Worm (Caenorhabditis elegans) whole organism, L4 larva: ENCODE results near the gene VM106R.1.

Source experiments
- F44E2.7 ChIP-seq: fragments of 200-800 bp; sonication (Bioruptor generic); IDR thresholded peaks from 2 replicates; pipeline ENCODE4 v2.1.2; 2022; ENCODE audit warnings: missing genetic modification characterization, missing compliant biosample characterization
- F49E8.2 ChIP-seq: sonication (generic microtip); optimal IDR thresholded peaks from 2 replicates; lab custom pipeline; 2016; ENCODE audit warnings: missing compliant biosample characterization, mild to moderate bottlenecking, missing genetic modification characterization, borderline replicate concordance
- T20F7.1 ChIP-seq: fragments of 200-800 bp; sonication (Bioruptor generic); optimal IDR thresholded peaks from 2 replicates; lab custom pipeline; 2018; ENCODE audit warnings: mild to moderate bottlenecking, missing genetic modification characterization, missing compliant biosample characterization
- Y48G9A.11 ChIP-seq: fragments of 200-800 bp; sonication (Bioruptor generic); IDR thresholded peaks from 2 replicates; pipeline ENCODE4 v1.3.6; 2022; ENCODE audit warnings: missing genetic modification reagents, missing genetic modification characterization, missing compliant biosample characterization
- Y75B8A.6 ChIP-seq: fragments of 200-800 bp; sonication (Bioruptor generic); IDR thresholded peaks from 2 replicates; pipeline ENCODE4 v1.3.6; 2022; ENCODE audit warnings: missing genetic modification reagents, missing genetic modification characterization, missing compliant biosample characterization
- ZK546.5 ChIP-seq, 2 experiments: sonication (generic microtip); optimal IDR thresholded peaks; 2 replicates each; lab custom pipeline; 2017; ENCODE audit warnings: missing biosample characterization in 2 of 2, missing genetic modification characterization in 2 of 2
- attf-4 ChIP-seq: sonication (generic microtip); optimal IDR thresholded peaks from 3 replicates; lab custom pipeline; 2017; ENCODE audit warnings: missing biosample characterization, missing genetic modification characterization
- ceh-82 ChIP-seq: sonication (generic microtip); optimal IDR thresholded peaks from 2 replicates; lab custom pipeline; 2017; ENCODE audit warnings: missing biosample characterization, missing genetic modification characterization
- ces-1 ChIP-seq: fragments of 150-350 bp; sonication (generic microtip); optimal IDR thresholded peaks from 4 replicates; lab custom pipeline; 2014; ENCODE audit warnings: missing biosample characterization, missing genetic modification reagents, missing genetic modification characterization
- daf-12 ChIP-seq: fragments of 150-350 bp; optimal IDR thresholded peaks from 2 replicates; lab custom pipeline; 2014; ENCODE audit warnings: missing biosample characterization, missing genetic modification reagents, missing genetic modification characterization
- daf-8 ChIP-seq: fragments of 200-800 bp; sonication (Bioruptor generic); IDR thresholded peaks from 2 replicates; pipeline ENCODE4 v1.3.6; 2022; ENCODE audit warnings: missing genetic modification characterization, missing compliant biosample characterization
- dmd-6 ChIP-seq: fragments of 200-800 bp; sonication (Bioruptor generic); IDR thresholded peaks from 2 replicates; pipeline ENCODE4 v1.3.6; 2022; ENCODE audit warnings: missing genetic modification reagents, missing genetic modification characterization, missing compliant biosample characterization
- duxl-1 ChIP-seq: sonication (generic microtip); optimal IDR thresholded peaks from 2 replicates; lab custom pipeline; 2016; ENCODE audit warnings: mild to moderate bottlenecking, missing genetic modification characterization, moderate library complexity, missing compliant biosample characterization; ENCODE audit not compliant: poor library complexity
- dve-1 ChIP-seq: sonication (generic microtip); optimal IDR thresholded peaks from 2 replicates; lab custom pipeline; 2017; ENCODE audit warnings: antibody characterized with exemption, mild to moderate bottlenecking, missing genetic modification characterization, missing compliant biosample characterization; ENCODE audit not compliant: insufficient read depth
- egl-27 ChIP-seq: sonication (generic microtip); optimal IDR thresholded peaks from 3 replicates; lab custom pipeline; 2017; ENCODE audit warnings: missing biosample characterization, missing genetic modification reagents, missing genetic modification characterization
- egl-43 ChIP-seq: fragments of 200-800 bp; sonication (Bioruptor generic); IDR thresholded peaks from 2 replicates; pipeline ENCODE4 v1.3.6; 2022; ENCODE audit warnings: missing genetic modification reagents, missing genetic modification characterization, missing compliant biosample characterization
- hif-1 ChIP-seq, 2 experiments: sonication (generic microtip); optimal IDR thresholded peaks; 2 replicates each; lab custom pipeline; 2016 to 2017; ENCODE audit warnings: missing compliant biosample characterization in 2 of 2, missing genetic modification characterization in 2 of 2, missing genetic modification reagents in 2 of 2, missing genotype in 2 of 2, mild to moderate bottlenecking in 1 of 2
- hlh-11 ChIP-seq: fragments of 200-800 bp; sonication (Bioruptor generic); optimal IDR thresholded peaks from 2 replicates; lab custom pipeline; 2018; ENCODE audit warnings: mild to moderate bottlenecking, missing genetic modification characterization, missing compliant biosample characterization
- hlh-30 ChIP-seq: sonication (generic microtip); optimal IDR thresholded peaks from 2 replicates; lab custom pipeline; 2017; ENCODE audit warnings: antibody characterized with exemption, mild to moderate bottlenecking, missing genetic modification characterization, missing compliant biosample characterization; ENCODE audit not compliant: insufficient read depth
- hmg-1.1 ChIP-seq: fragments of 200-800 bp; sonication (Bioruptor generic); IDR thresholded peaks from 2 replicates; pipeline ENCODE4 v1.3.6; 2022; ENCODE audit warnings: missing genetic modification reagents, missing genetic modification characterization, missing compliant biosample characterization
- lsy-2 ChIP-seq, 2 experiments: fragments of 150-350 bp in 1 of 2; sonication (generic microtip) in 1 of 2; optimal IDR thresholded peaks; 2 replicates each; lab custom pipeline; 2014 to 2017; ENCODE audit warnings: missing biosample characterization in 2 of 2, missing genetic modification characterization in 2 of 2
- madf-9 ChIP-seq: fragments of 200-800 bp; sonication (Bioruptor generic); conservative IDR thresholded peaks from 2 replicates; pipeline ENCODE4 v1.3.6; 2022; ENCODE audit warnings: missing genetic modification reagents, missing genetic modification characterization, missing compliant biosample characterization
- mdl-1 ChIP-seq, 2 experiments: fragments of 150-350 bp in 1 of 2; sonication (generic microtip) in 1 of 2; optimal IDR thresholded peaks; 2 replicates each; lab custom pipeline; 2014 to 2017; ENCODE audit warnings: missing biosample characterization in 2 of 2, missing genetic modification characterization in 2 of 2
- mdt-29 ChIP-seq: fragments of 200-800 bp; sonication (Bioruptor generic); IDR thresholded peaks from 2 replicates; pipeline ENCODE4 v1.3.6; 2022; ENCODE audit warnings: missing genetic modification reagents, missing genetic modification characterization, missing compliant biosample characterization
- mxl-2 ChIP-seq: fragments of 200-800 bp; sonication (Bioruptor generic); conservative IDR thresholded peaks from 2 replicates; pipeline ENCODE4 v1.3.6; 2022; ENCODE audit warnings: missing genetic modification reagents, missing genetic modification characterization, missing compliant biosample characterization
- nhr-10 ChIP-seq: fragments of 150-350 bp; optimal IDR thresholded peaks from 2 replicates; lab custom pipeline; 2014; ENCODE audit warnings: missing biosample characterization, missing genetic modification characterization
- nhr-102 ChIP-seq: sonication (generic microtip); optimal IDR thresholded peaks from 2 replicates; lab custom pipeline; 2016; ENCODE audit warnings: mild to moderate bottlenecking, missing genetic modification characterization, moderate library complexity, missing compliant biosample characterization
- nhr-11 ChIP-seq: fragments of 150-350 bp; optimal IDR thresholded peaks from 2 replicates; lab custom pipeline; 2014; ENCODE audit warnings: missing biosample characterization, missing genetic modification characterization
- nhr-237 ChIP-seq: sonication (generic microtip); optimal IDR thresholded peaks from 2 replicates; lab custom pipeline; 2017; ENCODE audit warnings: missing biosample characterization, missing genetic modification characterization
- nhr-28 ChIP-seq: fragments of 150-350 bp; optimal IDR thresholded peaks from 2 replicates; lab custom pipeline; 2014; ENCODE audit warnings: missing biosample characterization, missing genetic modification characterization
- nhr-41 ChIP-seq: fragments of 200-800 bp; sonication (Bioruptor generic); IDR thresholded peaks from 2 replicates; pipeline ENCODE4 v1.3.6; 2022; ENCODE audit warnings: missing genetic modification reagents, missing genetic modification characterization, missing compliant biosample characterization
- nhr-42 ChIP-seq: fragments of 200-800 bp; sonication (Bioruptor generic); IDR thresholded peaks from 2 replicates; pipeline ENCODE4 v1.3.6; 2022; ENCODE audit warnings: missing genetic modification characterization, missing compliant biosample characterization
- nhr-76 ChIP-seq: fragments of 150-350 bp; optimal IDR thresholded peaks from 2 replicates; lab custom pipeline; 2014; ENCODE audit warnings: missing biosample characterization, missing genetic modification characterization
- nhr-77 ChIP-seq: fragments of 150-350 bp; optimal IDR thresholded peaks from 2 replicates; lab custom pipeline; 2014; ENCODE audit warnings: missing biosample characterization, missing genetic modification characterization
- pha-4 ChIP-seq, 2 experiments: fragments of 150-350 bp in 1 of 2; fragments of 200-800 bp in 1 of 2; sonication (Bioruptor generic) in 1 of 2; IDR thresholded peaks in 1 of 2; optimal IDR thresholded peaks in 1 of 2; 2 replicates each; pipeline versions ENCODE4 v1.3.6 to Lab custom; 2014 to 2022; ENCODE audit warnings: missing genetic modification characterization in 2 of 2, missing genetic modification reagents in 2 of 2, missing biosample characterization in 1 of 2, missing compliant biosample characterization in 1 of 2
- php-3 ChIP-seq: fragments of 200-800 bp; sonication (Bioruptor generic); IDR thresholded peaks from 2 replicates; pipeline ENCODE4 v1.3.6; 2022; ENCODE audit warnings: missing genetic modification reagents, missing genetic modification characterization, missing compliant biosample characterization
- pqm-1 ChIP-seq: sonication (generic microtip); optimal IDR thresholded peaks from 2 replicates; lab custom pipeline; 2017; ENCODE audit warnings: missing biosample characterization, missing genetic modification characterization
- rbr-2 ChIP-seq: sonication (generic microtip); optimal IDR thresholded peaks from 2 replicates; lab custom pipeline; 2016; ENCODE audit warnings: missing genotype, missing genetic modification characterization, missing compliant biosample characterization
- sdz-12 ChIP-seq: fragments of 200-800 bp; sonication (Bioruptor generic); optimal IDR thresholded peaks from 2 replicates; lab custom pipeline; 2018; ENCODE audit warnings: mild to moderate bottlenecking, missing genetic modification characterization, missing compliant biosample characterization
- skn-1 ChIP-seq: fragments of 150-350 bp; optimal IDR thresholded peaks from 2 replicates; lab custom pipeline; 2014; ENCODE audit warnings: missing biosample characterization, missing genetic modification characterization
- snpc-1.2 ChIP-seq: fragments of 200-800 bp; sonication (Bioruptor generic); IDR thresholded peaks from 2 replicates; pipeline ENCODE4 v1.3.6; 2022; ENCODE audit warnings: missing genetic modification reagents, missing genetic modification characterization, missing compliant biosample characterization
- spr-1 ChIP-seq: sonication (generic microtip); optimal IDR thresholded peaks from 2 replicates; lab custom pipeline; 2016; ENCODE audit warnings: mild to moderate bottlenecking, missing genetic modification characterization, missing compliant biosample characterization
- spr-3 ChIP-seq: fragments of 200-800 bp; sonication (Bioruptor generic); optimal IDR thresholded peaks from 2 replicates; lab custom pipeline; 2018; ENCODE audit warnings: mild to moderate bottlenecking, missing genetic modification characterization, missing compliant biosample characterization
- unc-39 ChIP-seq: sonication (generic microtip); optimal IDR thresholded peaks from 2 replicates; lab custom pipeline; 2017; ENCODE audit warnings: missing biosample characterization, missing genetic modification characterization
- unc-62 ChIP-seq, 3 experiments: fragments of 150-350 bp in 1 of 3; sonication (generic microtip); optimal IDR thresholded peaks in 2 of 3; peaks in 1 of 3; 1 replicate in 1 of 3; 2 replicates in 2 of 3; lab custom pipeline; 2014 to 2017; ENCODE audit warnings: missing biosample characterization in 3 of 3, missing genetic modification characterization in 3 of 3, missing genetic modification reagents in 3 of 3, missing genotype in 1 of 3
- zag-1 ChIP-seq: fragments of 150-350 bp; optimal IDR thresholded peaks from 2 replicates; lab custom pipeline; 2014; ENCODE audit warnings: missing biosample characterization, missing genetic modification characterization
- zfp-2 ChIP-seq: sonication (generic microtip); optimal IDR thresholded peaks from 2 replicates; lab custom pipeline; 2016; ENCODE audit warnings: mild to moderate bottlenecking, missing genetic modification characterization, missing compliant biosample characterization
- zfp-3 ChIP-seq: fragments of 200-800 bp; sonication (Bioruptor generic); conservative IDR thresholded peaks from 2 replicates; pipeline ENCODE4 v1.3.6; 2022; ENCODE audit warnings: missing genetic modification reagents, missing genetic modification characterization, missing compliant biosample characterization

VM106R.1 gene

DNA sequence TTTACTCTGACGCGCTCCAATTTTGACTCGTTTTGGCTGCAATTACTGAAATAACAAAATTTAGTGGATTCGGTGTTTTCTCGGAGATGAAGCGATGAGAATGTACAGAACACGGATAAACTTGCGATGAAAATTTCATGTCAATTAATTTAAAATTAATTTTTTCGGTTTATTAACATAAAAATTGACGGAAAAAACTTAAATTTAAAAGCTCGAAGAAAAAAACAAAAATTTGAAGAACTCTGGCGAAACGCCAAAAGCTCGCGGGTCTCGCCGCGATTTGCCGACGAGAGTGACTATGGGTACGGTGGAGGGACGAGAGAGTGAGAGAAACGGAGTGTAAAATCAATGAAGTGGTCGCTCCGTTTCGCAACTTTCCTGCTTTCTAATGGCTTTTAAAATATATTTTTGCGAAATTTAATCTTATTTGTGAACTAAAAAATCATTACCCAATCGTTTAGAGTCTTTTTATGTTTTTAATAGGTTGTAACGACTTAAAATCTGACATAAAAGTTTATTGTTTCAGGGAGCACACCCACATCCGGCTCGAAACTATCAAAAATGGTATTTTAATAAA lies 39.8 kb upstream of the VM106R.1 start, which contains the start of the genes gmps-1 and cap-2 (continued):
- peak; percentile 83 for TF ChIP-seq php-3 (GFP tag; lab: Robert Waterston, UW)
- peak; percentile 92 for TF ChIP-seq hlh-30 (tag; lab: Kevin White, UChicago)
- TF ChIP-seq egl-27: no peak
- TF ChIP-seq daf-12: no peak
- peak; percentile 92 for TF ChIP-seq egl-43 (GFP tag; lab: Robert Waterston, UW)

DNA sequence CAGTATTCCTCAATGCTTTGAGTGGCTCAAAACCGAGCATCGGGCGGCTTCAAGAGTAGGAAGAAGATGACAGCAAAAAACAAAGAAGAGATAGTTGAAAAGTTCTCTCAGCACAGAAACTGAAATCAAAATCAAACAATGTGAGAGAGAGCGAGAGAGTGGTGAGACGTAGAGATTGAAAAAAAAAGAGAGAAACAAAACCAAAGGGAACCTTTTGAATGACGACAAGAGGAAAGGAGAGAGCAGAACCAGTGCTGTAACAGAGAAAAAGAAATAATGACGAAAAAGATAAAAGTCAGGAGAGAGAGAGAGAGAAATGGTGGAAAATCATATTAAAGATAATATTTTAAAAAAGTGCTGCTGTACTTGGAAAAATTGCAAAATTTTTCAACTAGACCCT lies 38.2 kb upstream of the VM106R.1 start:
- TF ChIP-seq nhr-76: no peak
- TF ChIP-seq hlh-30 (tag; lab: Kevin White, UChicago): peak; percentile 6
- TF ChIP-seq zfp-3 (GFP tag; lab: Robert Waterston, UW): no peak
- TF ChIP-seq snpc-1.2: no peak
- TF ChIP-seq pqm-1 (tag; lab: Kevin White, UChicago): peak; percentile 31
- TF ChIP-seq nhr-28 (tag; lab: Kevin White, UChicago): peak; percentile 43
- TF ChIP-seq Y75B8A.6 (GFP tag; lab: Robert Waterston, UW): no peak
- no peak for TF ChIP-seq madf-9 (GFP tag; lab: Robert Waterston, UW)
- no peak for TF ChIP-seq zag-1 (tag; lab: Kevin White, UChicago)
- TF ChIP-seq hlh-11 (tag; lab: Kevin White, UChicago): peak; percentile 51
- no peak for TF ChIP-seq daf-8 (GFP tag; lab: Robert Waterston, UW)
- no peak for TF ChIP-seq sdz-12 (GFP tag; lab: Kevin White, UChicago)
- peak; percentile 82 for TF ChIP-seq dve-1 (tag; lab: Kevin White, UChicago)
- no peak for TF ChIP-seq unc-39 (tag; lab: Kevin White, UChicago)
- no peak for TF ChIP-seq nhr-10 (tag; lab: Kevin White, UChicago)
- no peak for TF ChIP-seq mxl-2 (GFP tag; lab: Robert Waterston, UW)
- TF ChIP-seq nhr-11 (tag; lab: Kevin White, UChicago): no peak
- TF ChIP-seq nhr-237 (tag; lab: Kevin White, UChicago): no peak
- TF ChIP-seq mdl-1 (tag; optimal IDR thresholded peaks at IDR 0.05; lab: Kevin White, UChicago): no peak
- TF ChIP-seq spr-1: no peak
- no peak for TF ChIP-seq unc-62 (GFP tag; optimal IDR thresholded peaks at IDR 0.05 in 1 of 2; lab: Kevin White, UChicago)
- TF ChIP-seq unc-62 (tag; optimal IDR thresholded peaks at IDR 0.05; lab: Kevin White, UChicago): no peak
- TF ChIP-seq nhr-77 (tag; lab: Kevin White, UChicago): peak; percentile 19
- no peak for TF ChIP-seq zfp-2 (tag; lab: Kevin White, UChicago)
- no peak for TF ChIP-seq ZK546.5 (tag; optimal IDR thresholded peaks at IDR 0.05; lab: Kevin White, UChicago)
- TF ChIP-seq T20F7.1 (GFP tag; lab: Kevin White, UChicago): no peak
- no peak for TF ChIP-seq attf-4 (tag; lab: Kevin White, UChicago)
- no peak for TF ChIP-seq F44E2.7 (GFP tag; lab: Robert Waterston, UW)
- no peak for TF ChIP-seq nhr-42 (GFP tag; lab: Robert Waterston, UW)
- TF ChIP-seq spr-3 (GFP tag; lab: Kevin White, UChicago): no peak
- TF ChIP-seq duxl-1 (tag; lab: Kevin White, UChicago): no peak
- no peak for TF ChIP-seq skn-1 (tag; lab: Kevin White, UChicago)
- TF ChIP-seq mdt-29 (GFP tag; lab: Robert Waterston, UW): no peak
- TF ChIP-seq php-3 (GFP tag; lab: Robert Waterston, UW): no peak
- TF ChIP-seq ces-1 (GFP tag; lab: Kevin White, UChicago): no peak
- TF ChIP-seq hif-1 (tag; optimal IDR thresholded peaks at IDR 0.05; lab: Kevin White, UChicago): no peak
- TF ChIP-seq pha-4 (GFP tag; IDR thresholded peaks at IDR 0.05; lab: Robert Waterston, UW): no peak
- no peak for TF ChIP-seq pha-4 (tag; optimal IDR thresholded peaks at IDR 0.05; lab: Kevin White, UChicago)
- TF ChIP-seq nhr-102: no peak
- TF ChIP-seq F49E8.2 (tag; lab: Kevin White, UChicago): no peak
- no peak for TF ChIP-seq ceh-82 (tag; lab: Kevin White, UChicago)
- peak; percentile 65 for TF ChIP-seq hmg-1.1 (GFP tag; lab: Robert Waterston, UW)
- TF ChIP-seq dmd-6: peak; percentile 51
- TF ChIP-seq rbr-2 (tag; lab: Kevin White, UChicago): no peak
- TF ChIP-seq Y48G9A.11 (GFP tag; lab: Robert Waterston, UW): no peak
- TF ChIP-seq nhr-41 (GFP tag; lab: Robert Waterston, UW): no peak
- peak; percentile 4 to 76 for TF ChIP-seq lsy-2 (tag; optimal IDR thresholded peaks at IDR 0.05; lab: Kevin White, UChicago)
